Fruit fly (Drosophila melanogaster) whole organism, wandering third instar larva: ENCODE results near the gene CG33635.
A peak's percentile ranks its signal among the peaks of the same experiment; 100 is the strongest.

Experiments
- Abd-B ChIP-seq: fragments of >200 bp; optimal IDR thresholded peaks from 2 replicates; lab custom pipeline; 2017; ENCODE audit warnings: missing biosample characterization, missing genetic modification characterization
- CG32264 ChIP-seq: fragments of 200-800 bp; sonication (Bioruptor generic); optimal IDR thresholded peaks from 2 replicates; lab custom pipeline; 2016; ENCODE audit warnings: missing biosample characterization, missing genetic modification characterization
- CG9705 ChIP-seq: fragments of 200-800 bp; sonication (Bioruptor generic); optimal IDR thresholded peaks from 2 replicates; lab custom pipeline; 2018; ENCODE audit warnings: missing biosample characterization, mild to moderate bottlenecking, missing genetic modification characterization
- CrebA ChIP-seq: fragments of 200-800 bp; sonication (Bioruptor generic); optimal IDR thresholded peaks from 2 replicates; lab custom pipeline; 2016; ENCODE audit warnings: missing biosample characterization, mild to moderate bottlenecking, missing genetic modification characterization, borderline replicate concordance
- Dfd ChIP-seq: fragments of >200 bp; optimal IDR thresholded peaks from 2 replicates; lab custom pipeline; 2017; ENCODE audit warnings: missing biosample characterization, missing genetic modification characterization
- Dif ChIP-seq: fragments of 200-275, 200-300 bp; sonication (Bioruptor generic); optimal IDR thresholded peaks from 2 replicates; lab custom pipeline; 2018; ENCODE audit warnings: missing biosample characterization, missing genetic modification characterization; ENCODE audit not compliant: partially characterized antibody
- GATAd ChIP-seq: sonication (Bioruptor generic); optimal IDR thresholded peaks from 2 replicates; lab custom pipeline; 2016; ENCODE audit warnings: missing biosample characterization, missing genetic modification characterization
- HLH106 ChIP-seq: fragments of 200-800 bp; optimal IDR thresholded peaks from 3 replicates; lab custom pipeline; 2019; ENCODE audit warnings: missing biosample characterization, mild to moderate bottlenecking, missing genetic modification characterization, moderate library complexity
- Hnf4 ChIP-seq: fragments of 200-800 bp; sonication (Bioruptor generic); optimal IDR thresholded peaks from 2 replicates; lab custom pipeline; 2016; ENCODE audit warnings: missing biosample characterization, mild to moderate bottlenecking, missing genetic modification characterization
- Hr78 ChIP-seq: fragments of >200 bp; optimal IDR thresholded peaks from 2 replicates; lab custom pipeline; 2017; ENCODE audit warnings: missing biosample characterization, missing genetic modification characterization
- Hr83 ChIP-seq: fragments of 200-300 bp; sonication (Bioruptor generic); optimal IDR thresholded peaks from 2 replicates; lab custom pipeline; 2016; ENCODE audit warnings: missing biosample characterization, mild to moderate bottlenecking, missing genetic modification characterization, moderate library complexity; ENCODE audit not compliant: poor library complexity, severe bottlenecking
- Jra ChIP-seq: sonication (Bioruptor generic); optimal IDR thresholded peaks from 2 replicates; lab custom pipeline; 2016; ENCODE audit warnings: missing biosample characterization, missing genetic modification characterization
- Mio ChIP-seq: sonication (Bioruptor generic); optimal IDR thresholded peaks from 2 replicates; lab custom pipeline; 2016; ENCODE audit warnings: missing biosample characterization, missing genetic modification characterization
- Myc ChIP-seq: fragments of >200 bp; optimal IDR thresholded peaks from 2 replicates; lab custom pipeline; 2017
- N ChIP-seq: fragments of >200 bp; optimal IDR thresholded peaks from 2 replicates; lab custom pipeline; 2018; ENCODE audit warnings: missing biosample characterization, missing external identifiers, missing genetic modification characterization
- OdsH ChIP-seq: fragments of 200-800 bp; sonication (Bioruptor generic); optimal IDR thresholded peaks from 2 replicates; lab custom pipeline; 2016; ENCODE audit warnings: missing biosample characterization, mild to moderate bottlenecking, missing genetic modification characterization
- Rel ChIP-seq, 2 experiments: fragments of 200-800 bp; sonication (Bioruptor generic) in 1 of 2; optimal IDR thresholded peaks; 2 replicates in 1 of 2; 3 replicates in 1 of 2; lab custom pipeline; 2016 to 2019; ENCODE audit warnings: mild to moderate bottlenecking in 2 of 2, missing biosample characterization in 2 of 2, missing genetic modification characterization in 2 of 2, moderate library complexity in 1 of 2
- Sp1 ChIP-seq: fragments of 200-800 bp; sonication (Bioruptor generic); optimal IDR thresholded peaks from 3 replicates; lab custom pipeline; 2019; ENCODE audit warnings: missing biosample characterization, mild to moderate bottlenecking, missing genetic modification characterization, moderate library complexity
- Vsx2 ChIP-seq: fragments of 200-300, 225-300 bp; sonication (Bioruptor generic); optimal IDR thresholded peaks from 2 replicates; lab custom pipeline; 2018; ENCODE audit warnings: missing biosample characterization, missing genetic modification characterization; ENCODE audit not compliant: partially characterized antibody
- br ChIP-seq: fragments of 200-800 bp; sonication (Bioruptor generic); optimal IDR thresholded peaks from 2 replicates; lab custom pipeline; 2016; ENCODE audit warnings: missing biosample characterization, missing genetic modification characterization
- brk ChIP-seq: fragments of 200-800 bp; sonication (Bioruptor generic); optimal IDR thresholded peaks from 2 replicates; lab custom pipeline; 2016; ENCODE audit warnings: missing biosample characterization, mild to moderate bottlenecking, missing genetic modification characterization
- dl ChIP-seq, 2 experiments: fragments of 175-275, 200-275 bp in 1 of 2; fragments of 200-275 bp in 1 of 2; sonication (Bioruptor generic); optimal IDR thresholded peaks; lab custom pipeline; 2018; ENCODE audit warnings: mild to moderate bottlenecking in 2 of 2, missing biosample characterization in 2 of 2, missing genetic modification characterization in 2 of 2, moderate library complexity in 2 of 2; ENCODE audit not compliant: partially characterized antibody in 2 of 2, insufficient read depth in 1 of 2
- dmrt93B ChIP-seq: fragments of 200-800 bp; sonication (Bioruptor generic); optimal IDR thresholded peaks from 2 replicates; lab custom pipeline; 2018; ENCODE audit warnings: missing biosample characterization, mild to moderate bottlenecking, missing genetic modification characterization
- dsf ChIP-seq: sonication (Bioruptor generic); optimal IDR thresholded peaks from 2 replicates; lab custom pipeline; 2016; ENCODE audit warnings: missing biosample characterization, missing genetic modification characterization, borderline replicate concordance
- ey ChIP-seq: fragments of 200-800 bp; sonication (Bioruptor generic); optimal IDR thresholded peaks from 2 replicates; lab custom pipeline; 2016; ENCODE audit warnings: missing biosample characterization, missing genetic modification characterization
- foxo ChIP-seq, 2 experiments: fragments of 200-800 bp; sonication (Bioruptor generic); optimal IDR thresholded peaks; 2 replicates in 1 of 2; 3 replicates in 1 of 2; lab custom pipeline; 2016 to 2017; ENCODE audit warnings: missing biosample characterization in 2 of 2, missing genetic modification characterization in 2 of 2
- fru ChIP-seq: fragments of 200-800 bp; sonication (Bioruptor generic); optimal IDR thresholded peaks from 3 replicates; lab custom pipeline; 2016; ENCODE audit warnings: missing biosample characterization, mild to moderate bottlenecking, missing genetic modification characterization
- h ChIP-seq: fragments of 200-800 bp; sonication (Bioruptor generic); optimal IDR thresholded peaks from 3 replicates; lab custom pipeline; 2016; ENCODE audit warnings: missing biosample characterization, mild to moderate bottlenecking, missing genetic modification characterization
- jim ChIP-seq: fragments of 175-275, 200-325 bp; sonication (Bioruptor generic); optimal IDR thresholded peaks from 2 replicates; lab custom pipeline; 2016; ENCODE audit warnings: missing biosample characterization, mild to moderate bottlenecking, missing genetic modification characterization
- lola ChIP-seq: fragments of >200 bp; optimal IDR thresholded peaks from 2 replicates; lab custom pipeline; 2017; ENCODE audit warnings: missing biosample characterization, missing genetic modification characterization
- pan ChIP-seq: fragments of >200 bp; optimal IDR thresholded peaks from 2 replicates; lab custom pipeline; 2017
- psq ChIP-seq: fragments of 200-800 bp; sonication (Bioruptor generic); optimal IDR thresholded peaks from 3 replicates; lab custom pipeline; 2017; ENCODE audit warnings: missing biosample characterization, mild to moderate bottlenecking, missing genetic modification characterization, moderate library complexity
- rgr ChIP-seq: fragments of 200-800 bp; sonication (Bioruptor generic); optimal IDR thresholded peaks from 3 replicates; lab custom pipeline; 2016; ENCODE audit warnings: missing biosample characterization, mild to moderate bottlenecking, missing genetic modification characterization
- sage ChIP-seq: fragments of 200-800 bp; sonication (Bioruptor generic); optimal IDR thresholded peaks from 2 replicates; lab custom pipeline; 2016; ENCODE audit warnings: missing biosample characterization, mild to moderate bottlenecking, missing genetic modification characterization
- sv ChIP-seq: fragments of 200-800 bp; sonication (Bioruptor generic); optimal IDR thresholded peaks from 3 replicates; lab custom pipeline; 2016; ENCODE audit warnings: missing biosample characterization, missing genetic modification characterization
- tai ChIP-seq: sonication (Bioruptor generic); optimal IDR thresholded peaks from 2 replicates; lab custom pipeline; 2016; ENCODE audit warnings: missing biosample characterization, missing genetic modification characterization
- usp ChIP-seq: fragments of >200 bp; optimal IDR thresholded peaks from 2 replicates; lab custom pipeline; 2017; ENCODE audit warnings: missing biosample characterization, missing genetic modification characterization
- woc ChIP-seq: sonication (Bioruptor generic); optimal IDR thresholded peaks from 2 replicates; lab custom pipeline; 2016; ENCODE audit warnings: missing biosample characterization, mild to moderate bottlenecking, missing genetic modification characterization

Gene CG33635

DNA sequence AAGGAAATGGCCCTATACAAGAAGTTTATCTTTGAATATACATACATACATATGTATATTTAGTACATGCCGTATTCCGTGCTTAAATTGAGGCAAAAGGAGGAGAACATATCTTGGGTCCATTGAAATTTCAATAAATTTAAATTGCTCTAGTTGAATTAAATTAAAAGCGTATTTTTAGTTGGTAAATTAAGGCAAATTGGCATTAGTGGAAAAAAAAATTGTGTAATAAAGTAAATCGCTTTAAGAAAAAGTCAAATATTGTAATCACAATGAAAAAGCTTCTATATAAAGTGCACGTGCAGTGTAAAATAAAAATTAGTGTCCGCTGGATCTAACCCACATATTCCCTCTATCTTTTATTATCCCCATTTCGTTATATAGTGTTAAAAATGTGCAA is 3.7 kb upstream of the CG33635 start:
- TF ChIP-seq Abd-B (GFP tag; lab: Kevin White, UChicago) (no peak), sage (GFP tag; lab: Kevin White, UChicago) (peak; percentile 42)
- TF ChIP-seq, all 38 proteins: peak for 1

DNA sequence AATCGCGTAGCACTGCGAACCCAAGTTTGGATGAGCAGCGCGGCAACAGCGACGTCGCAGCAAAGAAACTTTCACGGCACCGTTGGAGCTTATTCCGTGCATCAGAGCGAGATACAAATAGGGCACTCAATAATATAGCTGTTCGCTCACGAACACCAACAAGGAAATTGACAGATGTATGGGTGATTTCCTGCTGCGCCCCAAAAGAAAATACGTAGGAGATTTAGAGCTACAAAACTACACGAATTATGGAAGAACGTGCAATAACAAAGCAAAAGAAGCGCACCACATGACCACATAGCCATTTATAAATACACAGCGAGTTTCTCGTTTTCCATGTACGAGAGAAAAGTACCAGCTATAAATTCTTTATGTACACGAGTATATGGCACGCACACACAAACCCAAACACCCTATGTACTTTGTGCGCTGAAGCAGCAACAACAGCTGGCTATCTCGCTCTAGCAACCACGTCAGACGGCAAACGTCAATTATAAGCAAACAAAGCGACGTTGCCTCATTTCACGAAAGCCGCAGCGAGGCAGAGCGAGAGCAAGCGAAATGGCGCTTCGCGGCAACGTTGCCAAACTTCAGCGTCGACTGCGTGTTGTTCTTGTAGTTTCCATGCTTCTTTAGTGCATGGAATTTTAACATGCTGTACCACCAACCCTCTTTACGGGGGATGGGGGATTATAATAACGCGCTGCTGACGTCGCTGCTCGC is 3.1 kb upstream of the CG33635 start:
- TF ChIP-seq Rel (GFP tag; optimal IDR thresholded peaks at IDR 0.05; lab: Kevin White, UChicago) (peak; percentile 48), Rel (tag; optimal IDR thresholded peaks at IDR 0.05; lab: Kevin White, UChicago) (peak; percentile 71), Dif (GFP tag; lab: Kevin White, UChicago) (peak; percentile 68), Hnf4 (peak; percentile 74), N (peak; percentile 86), Sp1 (GFP tag; lab: Kevin White, UChicago) (peak; percentile 73), rgr (GFP tag; lab: Kevin White, UChicago) (peak; percentile 1), Mio (no peak), sage (GFP tag; lab: Kevin White, UChicago) (peak; percentile 67), dl (GFP tag; optimal IDR thresholded peaks at IDR 0.05; lab: Kevin White, UChicago; ENCODE audit: insufficient read depth in 1 of 2, partially characterized antibody in 2 of 2) (peak in 1 of 2 experiments; percentile 50), CrebA (peak; percentile 90), h (GFP tag; lab: Kevin White, UChicago) (peak; percentile 61), foxo (GFP tag; optimal IDR thresholded peaks at IDR 0.05; lab: Kevin White, UChicago) (peak; percentile 17 to 75), Hr78 (GFP tag; lab: Kevin White, UChicago) (no peak), Dfd (GFP tag; lab: Kevin White, UChicago) (no peak), GATAd (GFP tag; lab: Kevin White, UChicago) (no peak), sv (GFP tag; lab: Kevin White, UChicago) (peak; percentile 28), lola (no peak), Jra (GFP tag; lab: Kevin White, UChicago) (peak; percentile 83), HLH106 (tag; lab: Kevin White, UChicago) (no peak), tai (peak; percentile 71), br (GFP tag; lab: Kevin White, UChicago) (peak; percentile 53), ey (GFP tag; lab: Kevin White, UChicago) (no peak), Myc (lab: Kevin White, UChicago) (no peak), OdsH (GFP tag; lab: Kevin White, UChicago) (peak; percentile 22), woc (GFP tag; lab: Kevin White, UChicago) (no peak), CG9705 (no peak), fru (peak; percentile 43), pan (no peak), Hr83 (peak; percentile 61), psq (peak; percentile 54), CG32264 (peak; percentile 51), dsf (no peak), brk (GFP tag; lab: Kevin White, UChicago) (peak; percentile 87), dmrt93B (GFP tag; lab: Kevin White, UChicago) (no peak), Abd-B (GFP tag; lab: Kevin White, UChicago) (peak; percentile 20), jim (GFP tag; lab: Kevin White, UChicago) (no peak), Vsx2 (GFP tag; lab: Kevin White, UChicago) (peak; percentile 47), usp (GFP tag; lab: Kevin White, UChicago) (no peak)
